Fruit fly (Drosophila melanogaster): ENCODE results near the gene CG7275.

- TF ChIP-seq CG8478 (optimal IDR thresholded peaks at IDR 0.05) (no peak), CTCF (optimal IDR thresholded peaks at IDR 0.05) (no peak)
Observed at dm6 chr3L:15519492-15519891, 20.7 kb downstream of the CG7275 start, which contains the start of gene mex1.
